Worm (Caenorhabditis elegans) whole organism, L4/young adult: ENCODE data around the gene taf-2.

Experiments used
- W03F9.2 ChIP-seq: fragments of 150-350 bp; optimal IDR thresholded peaks from 2 replicates; lab custom pipeline; 2014; ENCODE audit warnings: missing biosample characterization, missing genetic modification characterization
- him-1 ChIP-seq: sonication (generic microtip); optimal IDR thresholded peaks from 2 replicates; lab custom pipeline; 2016; ENCODE audit warnings: missing genotype, missing genetic modification reagents, missing genetic modification characterization, missing compliant biosample characterization

DNA sequence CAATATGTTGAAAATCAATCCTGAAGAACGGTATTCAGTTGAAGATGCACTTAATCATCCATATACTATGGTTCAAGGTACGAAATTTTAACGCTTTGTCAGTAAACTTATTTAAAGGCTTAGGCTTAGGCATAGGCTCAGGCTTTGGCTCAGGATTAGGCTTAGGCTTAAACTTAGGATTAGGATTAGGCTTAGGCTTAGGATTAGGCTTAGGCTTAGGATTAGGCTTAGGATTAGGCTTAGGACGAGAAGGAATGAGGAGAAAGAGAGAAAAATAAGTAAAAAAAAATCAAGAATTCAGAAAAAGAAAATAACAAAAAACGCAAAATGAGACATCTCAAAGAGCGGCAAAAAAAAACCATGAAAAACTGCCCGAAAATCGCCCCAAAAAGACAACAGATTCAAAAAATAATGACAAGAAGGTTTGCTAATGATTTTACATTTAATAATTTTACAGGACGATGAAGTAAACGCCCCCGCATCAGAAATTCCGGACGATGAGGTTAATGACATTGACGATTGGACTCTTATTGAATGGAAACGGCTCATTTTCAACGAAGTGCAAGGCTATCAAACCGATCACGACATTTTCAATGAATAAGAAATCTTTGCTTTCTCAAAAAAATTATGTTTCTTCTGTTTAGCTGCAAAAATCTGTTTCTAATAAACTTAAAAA, 15.3 kb upstream of the taf-2 start:
- TF ChIP-seq W03F9.2 (no peak), him-1 (no peak)
